Worm (Caenorhabditis elegans) whole organism, mixed stage, embryonic: Measurements from ENCODE around the gene fip-2.

Experiments
- ces-1 ChIP-seq: fragments of 150-350 bp; optimal IDR thresholded peaks from 2 replicates; lab custom pipeline; 2014; ENCODE audit warnings: missing biosample characterization, missing genetic modification reagents, missing genetic modification characterization
- elt-1 ChIP-seq: sonication (generic microtip); optimal IDR thresholded peaks from 2 replicates; lab custom pipeline; 2017; ENCODE audit warnings: missing genetic modification characterization, mild to moderate bottlenecking, missing compliant biosample characterization, antibody characterized with exemption, moderate library complexity, borderline replicate concordance; ENCODE audit not compliant: insufficient read depth
- lin-13 ChIP-seq: fragments of 150-350 bp; optimal IDR thresholded peaks from 2 replicates; lab custom pipeline; 2014; ENCODE audit warnings: missing biosample characterization, missing genetic modification characterization
- nhr-12 ChIP-seq: fragments of 150-350 bp; optimal IDR thresholded peaks from 2 replicates; lab custom pipeline; 2014; ENCODE audit warnings: missing biosample characterization, missing genetic modification characterization
- nhr-237 ChIP-seq: fragments of 150-350 bp; optimal IDR thresholded peaks from 2 replicates; lab custom pipeline; 2014; ENCODE audit warnings: missing biosample characterization, missing genetic modification characterization
- tbx-8 ChIP-seq: fragments of 200-800 bp; sonication (Bioruptor generic); optimal IDR thresholded peaks from 2 replicates; lab custom pipeline; 2018; ENCODE audit warnings: mild to moderate bottlenecking, missing genetic modification characterization, moderate library complexity, missing compliant biosample characterization
- unc-39 ChIP-seq: fragments of 150-350 bp; optimal IDR thresholded peaks from 2 replicates; lab custom pipeline; 2014; ENCODE audit warnings: missing biosample characterization, missing genetic modification characterization
- unc-62 ChIP-seq: fragments of 150-350 bp; optimal IDR thresholded peaks from 2 replicates; lab custom pipeline; 2014; ENCODE audit warnings: missing biosample characterization, missing genetic modification reagents, missing genetic modification characterization

DNA sequence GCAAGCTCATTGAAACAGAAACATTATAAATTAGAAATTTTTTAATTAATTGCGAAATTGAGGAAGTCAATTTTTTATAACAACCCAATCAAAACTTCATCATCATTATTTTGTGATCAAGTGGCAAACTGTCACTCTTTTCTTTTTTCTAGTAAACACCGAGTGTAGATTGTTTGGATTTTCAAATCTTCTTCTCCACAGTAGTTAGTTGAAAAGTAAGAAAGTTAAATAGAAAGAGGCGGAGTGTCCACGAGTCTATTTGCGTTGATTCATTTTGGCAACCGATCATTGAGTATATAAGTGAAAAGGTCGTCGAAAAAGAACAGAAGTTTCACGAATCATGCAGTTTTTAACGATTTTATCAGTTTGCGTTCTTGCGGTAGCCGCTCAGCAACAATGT, 41.5 kb downstream of the fip-2 start, which contains the start of gene pqn-31:
- no peak for TF ChIP-seq elt-1 (tag; lab: Kevin White, UChicago)
- TF ChIP-seq nhr-237 (tag; lab: Kevin White, UChicago), result no peak
- no peak for TF ChIP-seq ces-1 (GFP tag; lab: Kevin White, UChicago)
- TF ChIP-seq unc-39 (tag; lab: Kevin White, UChicago), result no peak
- no peak for TF ChIP-seq unc-62
- no peak for TF ChIP-seq lin-13 (tag; lab: Kevin White, UChicago)
- TF ChIP-seq tbx-8 (GFP tag; lab: Kevin White, UChicago), result no peak
- no peak for TF ChIP-seq nhr-12 (tag; lab: Kevin White, UChicago)
